Fruit fly (Drosophila melanogaster): Measurements from ENCODE around the gene Wnt5.

The Wnt5 gene

dm6 chrX:18483261-18484218, 21.7 kb downstream of the Wnt5 start, which contains the start of gene Hayan:
Gene Hayan (minus strand): TSS chrX:18483772.
- TF ChIP-seq Tbp (GFP tag; optimal IDR thresholded peaks at IDR 0.05) (no peak), MESR4 (GFP tag; optimal IDR thresholded peaks at IDR 0.05) (no peak), D19B (GFP tag; optimal IDR thresholded peaks at IDR 0.05) (peak; percentile 80), CG8924 (tag; optimal IDR thresholded peaks at IDR 0.05) (no peak), CG10654 (GFP tag; optimal IDR thresholded peaks at IDR 0.05) (no peak), al (GFP tag; IDR thresholded peaks at IDR 0.05) (no peak), Elba2 (GFP tag; optimal IDR thresholded peaks at IDR 0.05) (no peak), pfk (GFP tag; optimal IDR thresholded peaks at IDR 0.05) (no peak), Hr39 (optimal IDR thresholded peaks at IDR 0.05) (no peak), bsh (GFP tag; optimal IDR thresholded peaks at IDR 0.05) (peak in 1 of 2 experiments; percentile 25), CG13775 (GFP tag; optimal IDR thresholded peaks at IDR 0.05) (no peak), jing (GFP tag; optimal IDR thresholded peaks at IDR 0.05) (no peak), CG14050 (GFP tag; IDR thresholded peaks at IDR 0.05) (no peak), Hr78 (GFP tag; optimal IDR thresholded peaks at IDR 0.05) (peak in 1 of 2 experiments; percentile 92), chinmo (GFP tag; IDR thresholded peaks at IDR 0.05; ENCODE audit: partially characterized antibody) (0 out of 4 replicates have a peak, but pooled peaks have one; percentile 63), CG10543 (GFP tag; optimal IDR thresholded peaks at IDR 0.05) (peak; percentile 64), Jarid2 (GFP tag; optimal IDR thresholded peaks at IDR 0.05) (peak; percentile 54), nom (GFP tag; optimal IDR thresholded peaks at IDR 0.05) (peak; percentile 78), CG10959 (GFP tag; IDR thresholded peaks at IDR 0.05) (no peak), tio (GFP tag; optimal IDR thresholded peaks at IDR 0.05) (no peak), CG6791 (GFP tag; IDR thresholded peaks at IDR 0.05; ENCODE audit: partially characterized antibody) (no peak), vvl (GFP tag; IDR thresholded peaks at IDR 0.05) (0 out of 2 replicates have a peak, but pooled peaks have one; percentile 17), CG13287 (GFP tag; IDR thresholded peaks at IDR 0.05; ENCODE audit: partially characterized antibody) (peak; percentile 18; the same call in 1 of the 2 replicates), CG3838 (GFP tag; optimal IDR thresholded peaks at IDR 0.05) (no peak), CG18764 (GFP tag; optimal IDR thresholded peaks at IDR 0.05) (no peak), CG31441 (GFP tag; IDR thresholded peaks at IDR 0.05) (no peak), CG30403 (GFP tag; optimal IDR thresholded peaks at IDR 0.05) (no peak), Deaf1 (tag; optimal IDR thresholded peaks at IDR 0.05) (peak; percentile 64), CG17359 (tag; optimal IDR thresholded peaks at IDR 0.05) (peak; percentile 44), CG15514 (GFP tag; optimal IDR thresholded peaks at IDR 0.05) (peak; percentile 85), lbe (GFP tag; optimal IDR thresholded peaks at IDR 0.05) (peak; percentile 9), E2f2 (GFP tag; IDR thresholded peaks at IDR 0.05) (no peak), CG16813 (GFP tag; IDR thresholded peaks at IDR 0.05; ENCODE audit: partially characterized antibody) (no peak), Mes4 (GFP tag; optimal IDR thresholded peaks at IDR 0.05) (no peak), sqz (GFP tag; optimal IDR thresholded peaks at IDR 0.05) (peak; percentile 8), row (GFP tag; IDR thresholded peaks at IDR 0.05) (peak; percentile 16; the same call in 1 of the 3 replicates), br (optimal IDR thresholded peaks at IDR 0.05) (no peak), Adf1 (GFP tag; IDR thresholded peaks at IDR 0.05) (peak; percentile 23; the same call in 1 of the 2 replicates), tgo (GFP tag; IDR thresholded peaks at IDR 0.05) (no peak), CG32532 (GFP tag; IDR thresholded peaks at IDR 0.05) (0 out of 2 replicates have a peak, but pooled peaks have one; percentile 12), CG12769 (tag; optimal IDR thresholded peaks at IDR 0.05) (peak; percentile 15), CG9932 (GFP tag; IDR thresholded peaks at IDR 0.05) (0 out of 2 replicates have a peak, but pooled peaks have one; percentile 22), jigr1 (GFP tag; IDR thresholded peaks at IDR 0.05) (no peak), dan (GFP tag; IDR thresholded peaks at IDR 0.05) (no peak), Pdp1 (GFP tag; optimal IDR thresholded peaks at IDR 0.05) (peak in 1 of 2 experiments; percentile 17), dmrt99B (tag; optimal IDR thresholded peaks at IDR 0.05) (no peak), Med (GFP tag) (peak; percentile 44), HLH4C (GFP tag; IDR thresholded peaks at IDR 0.05; ENCODE audit: partially characterized antibody) (no peak)

Data from whole organism, embryonic.